Worm (Caenorhabditis elegans): Measurements from ENCODE around the gene Y37D8A.6.

ce11 chrIII:12856628-12857027 is 13.5 kb downstream of the Y37D8A.6 start, which contains the start of gene Y37D8A.26:
- no peak for TF ChIP-seq flt-1 (GFP tag; IDR thresholded peaks at IDR 0.05)
- TF ChIP-seq ref-1 (GFP tag; conservative IDR thresholded peaks at IDR 0.05), result no peak
- TF ChIP-seq klf-2 (GFP tag; conservative IDR thresholded peaks at IDR 0.05), result no peak
- no peak for TF ChIP-seq ztf-29 (GFP tag; IDR thresholded peaks at IDR 0.05)
- no peak for TF ChIP-seq cog-1 (tag; optimal IDR thresholded peaks at IDR 0.05)
